Worm (Caenorhabditis elegans) whole organism, L4/young adult: Measurements from ENCODE around the gene pqe-1.
A peak's percentile ranks its signal among the peaks of the same experiment; 100 is the strongest.

Experiments used
- W03F9.2 ChIP-seq: fragments of 150-350 bp; optimal IDR thresholded peaks from 2 replicates; lab custom pipeline; 2014; ENCODE audit warnings: missing biosample characterization, missing genetic modification characterization
- dao-5 ChIP-seq: sonication (generic microtip); optimal IDR thresholded peaks from 2 replicates; lab custom pipeline; 2016; ENCODE audit warnings: missing genotype, missing genetic modification characterization, moderate library complexity, missing compliant biosample characterization

DNA sequence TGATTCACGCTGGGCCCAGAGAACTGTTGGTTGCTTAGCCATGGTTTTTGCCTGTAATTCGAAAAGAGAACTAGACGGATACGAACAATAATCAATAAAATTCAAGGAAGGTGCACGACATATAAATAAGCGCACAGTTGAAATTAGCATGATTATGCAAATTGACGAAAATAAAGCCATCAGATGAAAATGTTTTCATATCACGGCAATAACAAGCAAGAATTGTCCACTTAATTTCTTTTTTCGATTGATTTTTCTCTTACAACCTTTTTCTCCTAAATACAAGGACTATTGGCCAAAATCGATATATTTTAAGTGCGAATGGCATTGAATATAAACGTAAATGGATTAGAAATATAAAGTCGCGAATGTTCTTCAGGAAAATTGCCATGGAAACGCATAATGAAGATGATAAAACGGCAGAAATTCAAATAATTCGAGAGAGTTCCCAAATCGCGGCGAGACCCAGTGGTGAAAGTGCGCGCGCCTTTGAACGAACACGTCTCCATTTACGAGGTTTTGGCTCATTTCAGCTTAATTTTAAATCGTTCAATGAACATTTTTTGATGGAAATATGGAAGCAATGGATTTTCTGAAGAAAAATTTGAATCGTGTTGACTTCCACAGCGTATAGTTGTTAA, 36.2 kb upstream of the pqe-1 start, which contains the start of the genes daf-41 and toc-1:
- TF ChIP-seq dao-5 (tag; lab: Kevin White, UChicago), result no peak
- peak; percentile 75 for TF ChIP-seq W03F9.2
